Worm (Caenorhabditis elegans) whole organism, L1 larva: Measurements from ENCODE around the gene srx-112.

Experiments
- C16A3.4 ChIP-seq: fragments of 150-350 bp; optimal IDR thresholded peaks from 2 replicates; lab custom pipeline; 2014; ENCODE audit warnings: missing biosample characterization, missing genetic modification characterization
- Y116A8C.19 ChIP-seq: sonication (generic microtip); optimal IDR thresholded peaks from 2 replicates; lab custom pipeline; 2016; ENCODE audit warnings: missing compliant biosample characterization, missing genetic modification characterization, borderline replicate concordance
- alr-1 ChIP-seq: fragments of 200-800 bp; sonication (Bioruptor generic); optimal IDR thresholded peaks from 2 replicates; lab custom pipeline; 2018; ENCODE audit warnings: borderline replicate concordance, mild to moderate bottlenecking, missing genetic modification characterization, missing compliant biosample characterization
- ama-1 ChIP-seq: fragments of 150-350 bp; optimal IDR thresholded peaks from 2 replicates; lab custom pipeline; 2014
- blmp-1 ChIP-seq: fragments of 150-350 bp; optimal IDR thresholded peaks from 2 replicates; lab custom pipeline; 2014; ENCODE audit warnings: missing biosample characterization, missing genetic modification characterization
- ceh-8 ChIP-seq: fragments of 200-800 bp; sonication (Bioruptor generic); optimal IDR thresholded peaks from 2 replicates; lab custom pipeline; 2018; ENCODE audit warnings: mild to moderate bottlenecking, missing genetic modification characterization, moderate library complexity, missing compliant biosample characterization
- ceh-82 ChIP-seq, 3 experiments: fragments of 150-350 bp in 1 of 3; sonication (generic microtip) in 2 of 3; optimal IDR thresholded peaks; 2 replicates each; lab custom pipeline; 2014 to 2017; ENCODE audit warnings: missing biosample characterization in 3 of 3, missing genetic modification characterization in 3 of 3
- ceh-88 ChIP-seq: fragments of 200-800 bp; sonication (Bioruptor generic); IDR thresholded peaks from 2 replicates; pipeline ENCODE4 v1.3.6; 2022; ENCODE audit warnings: missing genetic modification characterization, missing compliant biosample characterization
- ceh-90 ChIP-seq: sonication (generic microtip); optimal IDR thresholded peaks from 2 replicates; lab custom pipeline; 2016; ENCODE audit warnings: missing genetic modification characterization, missing compliant biosample characterization
- ces-1 ChIP-seq: fragments of 150-350 bp; optimal IDR thresholded peaks from 2 replicates; lab custom pipeline; 2014; ENCODE audit warnings: missing biosample characterization, missing genetic modification reagents, missing genetic modification characterization
- dpl-1 ChIP-seq, 3 experiments: fragments of 150-350 bp in 2 of 3; sonication (generic microtip) in 1 of 3; optimal IDR thresholded peaks; 2 replicates each; lab custom pipeline; 2014 to 2017; ENCODE audit warnings: missing biosample characterization in 3 of 3, missing genetic modification characterization in 3 of 3, missing genetic modification reagents in 3 of 3
- efl-3 ChIP-seq: fragments of 200-800 bp; sonication (Bioruptor generic); optimal IDR thresholded peaks from 2 replicates; lab custom pipeline; 2018; ENCODE audit warnings: mild to moderate bottlenecking, missing genetic modification characterization, missing compliant biosample characterization
- egl-13 ChIP-seq: sonication (generic microtip); optimal IDR thresholded peaks from 2 replicates; lab custom pipeline; 2016; ENCODE audit warnings: missing genotype, missing genetic modification reagents, missing genetic modification characterization, missing compliant biosample characterization
- elt-2 ChIP-seq: sonication (generic microtip); optimal IDR thresholded peaks from 2 replicates; lab custom pipeline; 2016; ENCODE audit warnings: missing genetic modification characterization, mild to moderate bottlenecking, inconsistent platforms, missing compliant biosample characterization, missing genetic modification reagents
- elt-3 ChIP-seq, 6 experiments: fragments of 150-350 bp in 1 of 6; sonication (generic microtip); optimal IDR thresholded peaks; 2 replicates each; lab custom pipeline; 2017 to 2018; ENCODE audit warnings: missing biosample characterization in 6 of 6, missing genetic modification characterization in 6 of 6, inconsistent platforms in 1 of 6
- ets-5 ChIP-seq: fragments of 200-800 bp; sonication (Bioruptor generic); IDR thresholded peaks from 2 replicates; pipeline ENCODE4 v1.3.6; 2022; ENCODE audit warnings: missing genetic modification characterization, missing compliant biosample characterization
- fkh-4 ChIP-seq: sonication (generic microtip); optimal IDR thresholded peaks from 2 replicates; lab custom pipeline; 2016; ENCODE audit warnings: missing compliant biosample characterization, missing genetic modification characterization, borderline replicate concordance
- fos-1 ChIP-seq: fragments of 150-350 bp; optimal IDR thresholded peaks from 2 replicates; lab custom pipeline; 2014; ENCODE audit warnings: missing biosample characterization, missing genetic modification characterization
- hpl-2 ChIP-seq: fragments of 150-350 bp; optimal IDR thresholded peaks from 2 replicates; lab custom pipeline; 2014; ENCODE audit warnings: missing biosample characterization, missing genetic modification reagents, missing genetic modification characterization
- irx-1 ChIP-seq: sonication (generic microtip); optimal IDR thresholded peaks from 2 replicates; lab custom pipeline; 2016; ENCODE audit warnings: missing genetic modification characterization, missing compliant biosample characterization
- mef-2 ChIP-seq: fragments of 150-350 bp; optimal IDR thresholded peaks from 2 replicates; lab custom pipeline; 2014; ENCODE audit warnings: missing biosample characterization, missing genetic modification characterization
- mep-1 ChIP-seq: fragments of 150-350 bp; optimal IDR thresholded peaks from 2 replicates; lab custom pipeline; 2014; ENCODE audit warnings: missing biosample characterization, missing genetic modification characterization
- nhr-19 ChIP-seq: fragments of 200-800 bp; sonication (Bioruptor generic); conservative IDR thresholded peaks from 2 replicates; pipeline ENCODE4 v1.3.6; 2022; ENCODE audit warnings: missing genetic modification characterization, missing compliant biosample characterization
- nhr-237 ChIP-seq: fragments of 150-350 bp; optimal IDR thresholded peaks from 2 replicates; lab custom pipeline; 2014; ENCODE audit warnings: missing biosample characterization, missing genetic modification characterization
- nhr-47 ChIP-seq: sonication (generic microtip); optimal IDR thresholded peaks from 2 replicates; lab custom pipeline; 2016; ENCODE audit warnings: mild to moderate bottlenecking, missing genetic modification characterization, moderate library complexity, missing compliant biosample characterization
- nhr-71 ChIP-seq: sonication (generic microtip); optimal IDR thresholded peaks from 2 replicates; lab custom pipeline; 2016; ENCODE audit warnings: mild to moderate bottlenecking, missing genetic modification characterization, moderate library complexity, missing compliant biosample characterization
- nhr-76 ChIP-seq: sonication (generic microtip); optimal IDR thresholded peaks from 2 replicates; lab custom pipeline; 2017; ENCODE audit warnings: missing biosample characterization, missing genetic modification characterization
- nhr-77 ChIP-seq: fragments of 150-350 bp; optimal IDR thresholded peaks from 2 replicates; lab custom pipeline; 2014; ENCODE audit warnings: missing biosample characterization, missing genetic modification characterization
- nhr-84 ChIP-seq: sonication (generic microtip); optimal IDR thresholded peaks from 2 replicates; lab custom pipeline; 2017; ENCODE audit warnings: missing biosample characterization, missing genetic modification characterization
- nhr-85 ChIP-seq: sonication (generic microtip); peaks from one replicate; lab custom pipeline; 2016; ENCODE audit warnings: missing genetic modification characterization, inconsistent platforms, missing compliant biosample characterization
- pag-3 ChIP-seq: sonication (generic microtip); optimal IDR thresholded peaks from 2 replicates; lab custom pipeline; 2017; ENCODE audit warnings: missing genetic modification characterization, mild to moderate bottlenecking, missing compliant biosample characterization, antibody characterized with exemption, borderline replicate concordance; ENCODE audit not compliant: insufficient read depth
- pqm-1 ChIP-seq: sonication (generic microtip); optimal IDR thresholded peaks from 3 replicates; lab custom pipeline; 2017; ENCODE audit warnings: missing biosample characterization, missing genetic modification characterization
- snpc-4 ChIP-seq: fragments of 150-350 bp; optimal IDR thresholded peaks from 2 replicates; lab custom pipeline; 2014; ENCODE audit warnings: missing biosample characterization, missing genetic modification characterization
- sox-4 ChIP-seq: sonication (generic microtip); optimal IDR thresholded peaks from 2 replicates; lab custom pipeline; 2016; ENCODE audit warnings: missing genetic modification characterization, missing compliant biosample characterization
- swsn-7 ChIP-seq: sonication (generic microtip); optimal IDR thresholded peaks from 2 replicates; lab custom pipeline; 2016; ENCODE audit warnings: missing genetic modification characterization, missing compliant biosample characterization
- tbx-2 ChIP-seq: sonication (generic microtip); optimal IDR thresholded peaks from 2 replicates; lab custom pipeline; 2016; ENCODE audit warnings: missing genetic modification characterization, missing compliant biosample characterization
- unc-130 ChIP-seq: fragments of 150-350 bp; optimal IDR thresholded peaks from 2 replicates; lab custom pipeline; 2017; ENCODE audit warnings: missing biosample characterization, missing genetic modification characterization, inconsistent platforms
- unc-30 ChIP-seq: sonication (generic microtip); optimal IDR thresholded peaks from 2 replicates; lab custom pipeline; 2017; ENCODE audit warnings: missing biosample characterization, missing genetic modification characterization
- unc-62 ChIP-seq: fragments of 150-350 bp; optimal IDR thresholded peaks from 2 replicates; lab custom pipeline; 2014; ENCODE audit warnings: missing biosample characterization, missing genetic modification reagents, missing genetic modification characterization
- unc-86 ChIP-seq: sonication (generic microtip); optimal IDR thresholded peaks from 2 replicates; lab custom pipeline; 2016; ENCODE audit warnings: missing genetic modification characterization, missing compliant biosample characterization
- unc-98 ChIP-seq: fragments of 200-800 bp; sonication (Bioruptor generic); IDR thresholded peaks from 2 replicates; pipeline ENCODE4 v1.3.6; 2022; ENCODE audit warnings: missing genetic modification characterization, missing compliant biosample characterization
- vab-15 ChIP-seq: sonication (generic microtip); optimal IDR thresholded peaks from 2 replicates; lab custom pipeline; 2017; ENCODE audit warnings: missing genotype, mild to moderate bottlenecking, missing genetic modification characterization, missing compliant biosample characterization
- xbp-1 ChIP-seq: sonication (generic microtip); optimal IDR thresholded peaks from 2 replicates; lab custom pipeline; 2016; ENCODE audit warnings: missing genetic modification characterization, missing compliant biosample characterization
- ztf-11 ChIP-seq, 2 experiments: sonication (generic microtip); optimal IDR thresholded peaks; 2 replicates each; lab custom pipeline; 2016 to 2017; ENCODE audit warnings: missing genetic modification characterization in 2 of 2, missing biosample characterization in 1 of 2, missing compliant biosample characterization in 1 of 2

The srx-112 gene

DNA sequence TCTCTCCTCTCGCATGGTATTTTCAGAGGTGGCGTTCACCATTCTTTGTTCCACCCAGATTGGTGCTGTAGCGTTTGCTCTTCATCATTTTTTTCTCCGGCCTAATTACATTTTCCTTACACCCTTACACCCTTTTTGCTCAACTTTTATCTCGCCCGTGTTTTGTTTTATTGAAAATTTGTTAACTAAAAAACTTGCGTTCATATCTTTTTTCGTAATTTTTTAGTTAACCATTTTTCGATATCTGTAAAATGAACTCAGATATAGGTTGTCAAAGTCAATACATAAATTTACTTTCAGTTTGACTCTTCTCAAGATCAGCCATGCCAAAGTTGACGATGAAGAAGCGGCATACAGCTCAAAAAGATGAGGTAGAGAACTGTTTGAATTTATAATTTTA, 22.8 kb downstream of the srx-112 start, which contains the start of gene F12E12.1:
TSS of gene F12E12.1 (plus strand) at position 301 of the 400 bp plus-strand sequence.
- no peak for TF ChIP-seq efl-3 (GFP tag; lab: Kevin White, UChicago)
- no peak for TF ChIP-seq dpl-1 (GFP tag; optimal IDR thresholded peaks at IDR 0.05; lab: Kevin White, UChicago)
- TF ChIP-seq ces-1 (GFP tag; lab: Kevin White, UChicago), result no peak
- no peak for TF ChIP-seq nhr-77 (tag; lab: Kevin White, UChicago)
- TF ChIP-seq unc-98, result no peak
- TF ChIP-seq ztf-11 (tag; optimal IDR thresholded peaks at IDR 0.05; lab: Kevin White, UChicago), result no peak
- no peak for TF ChIP-seq irx-1 (tag; lab: Kevin White, UChicago)
- no peak for TF ChIP-seq nhr-19 (GFP tag; lab: Robert Waterston, UW)
- no peak for TF ChIP-seq elt-3 (tag; optimal IDR thresholded peaks at IDR 0.05; lab: Kevin White, UChicago)
- no peak for TF ChIP-seq pag-3 (tag; lab: Kevin White, UChicago)
- no peak for TF ChIP-seq ets-5 (GFP tag; lab: Robert Waterston, UW)
- TF ChIP-seq nhr-84 (tag; lab: Kevin White, UChicago), result no peak
- no peak for TF ChIP-seq unc-30 (tag; lab: Kevin White, UChicago)

DNA sequence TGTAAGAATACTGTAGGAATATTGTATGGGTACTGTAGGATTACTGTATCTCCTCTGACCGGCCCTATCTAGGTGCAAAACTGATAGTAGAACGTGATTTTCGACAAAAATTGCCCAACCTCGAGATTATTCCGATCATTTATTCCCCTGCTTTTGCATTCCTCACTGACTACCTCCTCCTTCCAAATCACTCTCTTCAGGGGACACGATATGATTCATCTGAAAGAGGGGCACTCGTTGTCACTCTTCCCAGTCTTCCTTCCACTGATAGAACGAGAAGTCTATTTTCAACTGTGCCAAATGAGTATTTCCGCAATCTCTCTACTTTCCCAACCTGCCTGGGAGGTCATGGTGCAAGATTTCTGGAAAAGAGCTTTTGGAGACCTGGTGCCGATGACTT, 24.7 kb downstream of the srx-112 start, which contains the start of gene F12E12.2:
TSS of gene F12E12.2 (plus strand) at position 301 of the 400 bp plus-strand sequence.
- TF ChIP-seq nhr-85 (tag; lab: Kevin White, UChicago), result no peak
- TF ChIP-seq nhr-47 (tag; lab: Kevin White, UChicago), result no peak
- TF ChIP-seq C16A3.4, result no peak
- no peak for TF ChIP-seq swsn-7 (tag; lab: Kevin White, UChicago)
- no peak for TF ChIP-seq elt-2 (tag; lab: Kevin White, UChicago)
- no peak for TF ChIP-seq nhr-77 (tag; lab: Kevin White, UChicago)
- TF ChIP-seq blmp-1 (tag; lab: Kevin White, UChicago), result no peak
- no peak for TF ChIP-seq alr-1
- TF ChIP-seq snpc-4 (tag; lab: Kevin White, UChicago), result no peak
- no peak for TF ChIP-seq ces-1 (GFP tag; lab: Kevin White, UChicago)
- TF ChIP-seq unc-30 (tag; lab: Kevin White, UChicago), result no peak
- no peak for TF ChIP-seq ztf-11 (tag; optimal IDR thresholded peaks at IDR 0.05; lab: Kevin White, UChicago)
- TF ChIP-seq xbp-1 (tag; lab: Kevin White, UChicago), result no peak
- TF ChIP-seq nhr-237 (tag; lab: Kevin White, UChicago), result no peak
- no peak for TF ChIP-seq unc-130 (tag; lab: Kevin White, UChicago)

DNA sequence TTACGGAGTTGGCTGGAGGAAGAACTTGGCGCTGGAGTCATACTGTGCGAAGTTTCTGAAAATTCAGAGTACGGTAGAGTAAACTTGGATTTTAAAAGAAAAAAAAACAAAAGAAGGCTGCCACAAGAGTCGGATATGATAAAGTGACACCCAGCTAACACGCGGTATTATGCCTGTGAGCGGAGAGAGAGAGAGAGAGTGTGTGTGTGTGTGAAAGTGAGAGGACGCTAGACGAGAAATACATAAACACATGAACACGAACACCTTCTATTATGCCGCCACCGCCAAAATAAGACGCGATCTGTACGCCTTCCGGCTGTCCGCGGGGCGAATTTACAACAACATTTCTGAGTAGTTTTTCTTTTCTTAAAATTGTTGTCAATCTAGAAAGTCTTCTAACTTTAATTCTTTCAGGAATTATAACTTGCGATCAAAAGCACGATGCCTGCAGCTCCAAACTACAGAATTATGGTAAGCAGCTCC, 27.5 kb downstream of the srx-112 start, which contains the start of gene F12E12.6:
TSS of gene F12E12.6 (minus strand) at position 51 of the 483 bp plus-strand sequence.
- TF ChIP-seq alr-1, result no peak
- no peak for TF ChIP-seq Y116A8C.19 (tag; lab: Kevin White, UChicago)
- no peak for TF ChIP-seq sox-4 (tag; lab: Kevin White, UChicago)
- no peak for TF ChIP-seq nhr-76 (tag; lab: Kevin White, UChicago)
- no peak for TF ChIP-seq unc-98
- TF ChIP-seq, all 84 proteins: peak for 0

DNA sequence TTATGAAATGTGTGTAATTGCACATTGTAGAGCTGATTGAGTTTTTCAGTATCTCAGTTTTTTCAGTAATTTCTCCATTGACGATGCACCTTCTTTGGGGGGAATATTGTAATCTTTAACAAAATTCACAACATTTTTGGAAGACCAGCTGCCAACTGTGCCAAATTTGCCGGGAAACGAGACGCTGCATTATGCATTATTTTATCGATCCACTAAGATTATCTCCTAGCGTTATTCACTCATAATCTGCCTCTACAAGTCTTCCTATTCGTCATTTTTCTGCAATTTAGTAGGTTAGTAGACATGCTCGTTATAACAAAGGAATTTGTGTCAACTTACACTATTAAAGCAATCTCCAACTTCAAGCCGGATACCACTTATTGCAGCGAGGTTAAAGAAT, 32.7 kb downstream of the srx-112 start, which contains the start of the genes sdz-12 and bath-31:
TSS of gene sdz-12 (minus strand) at position 101 of the 400 bp plus-strand sequence.
TSS of gene bath-31 (plus strand) at position 251 of the 400 bp plus-strand sequence.
- TF ChIP-seq hpl-2 (no peak), unc-30 (tag; lab: Kevin White, UChicago) (no peak), ceh-88 (GFP tag; lab: Robert Waterston, UW) (no peak), fkh-4 (tag; lab: Kevin White, UChicago) (no peak), fos-1 (tag; lab: Kevin White, UChicago) (no peak), alr-1 (no peak), unc-62 (GFP tag; lab: Kevin White, UChicago) (no peak), nhr-85 (tag; lab: Kevin White, UChicago) (no peak), unc-86 (no peak)

DNA sequence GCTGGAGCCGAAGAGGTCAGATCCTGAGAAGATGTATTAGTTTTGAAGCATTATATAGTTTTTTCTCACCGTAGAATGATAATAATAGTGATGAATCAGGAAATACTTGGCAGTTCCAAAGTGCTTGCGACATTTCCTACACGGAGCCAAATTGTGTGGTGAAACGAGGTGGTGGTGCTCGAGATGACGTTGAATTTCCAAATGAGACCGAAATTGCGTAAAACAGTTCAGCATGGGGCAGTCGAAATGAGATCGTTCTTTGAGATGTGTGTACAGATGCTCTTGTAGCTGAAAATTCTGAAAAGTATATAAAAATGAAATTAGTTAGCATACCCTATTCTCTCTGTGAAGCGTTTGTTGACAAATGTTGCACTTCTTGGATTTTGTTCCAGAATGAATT, 36.4 kb downstream of the srx-112 start, which contains the start of gene C46E10.8:
TSS of gene C46E10.8 (minus strand) at position 101 of the 400 bp plus-strand sequence.
- no peak for TF ChIP-seq unc-62 (GFP tag; lab: Kevin White, UChicago)
- TF ChIP-seq ceh-82 (tag; optimal IDR thresholded peaks at IDR 0.05; lab: Kevin White, UChicago), result no peak
- TF ChIP-seq tbx-2 (tag; lab: Kevin White, UChicago), result no peak
- no peak for TF ChIP-seq vab-15 (tag; lab: Kevin White, UChicago)
- no peak for TF ChIP-seq pqm-1 (tag; lab: Kevin White, UChicago)
- TF ChIP-seq ceh-90 (tag; lab: Kevin White, UChicago), result no peak
- no peak for TF ChIP-seq mef-2
- no peak for TF ChIP-seq mep-1 (tag; lab: Kevin White, UChicago)
- no peak for TF ChIP-seq unc-130 (tag; lab: Kevin White, UChicago)
- TF ChIP-seq nhr-71, result no peak
- TF ChIP-seq elt-3 (tag; optimal IDR thresholded peaks at IDR 0.05; lab: Kevin White, UChicago), result no peak
- TF ChIP-seq ama-1, result no peak
- TF ChIP-seq dpl-1 (GFP tag; optimal IDR thresholded peaks at IDR 0.05; lab: Kevin White, UChicago), result no peak
- no peak for TF ChIP-seq egl-13
- no peak for TF ChIP-seq ceh-8 (GFP tag; lab: Kevin White, UChicago)
- no peak for TF ChIP-seq ces-1 (GFP tag; lab: Kevin White, UChicago)
